Worm (Caenorhabditis elegans) whole organism, L4 larva: ENCODE data around the gene col-14.

Experiments used
- F44E2.7 ChIP-seq: fragments of 200-800 bp; sonication (Bioruptor generic); IDR thresholded peaks from 2 replicates; pipeline ENCODE4 v2.1.2; 2022; ENCODE audit warnings: missing genetic modification characterization, missing compliant biosample characterization
- T26A8.4 ChIP-seq: fragments of 200-800 bp; sonication (Bioruptor generic); IDR thresholded peaks from 2 replicates; pipeline ENCODE4 v1.3.6; 2022; ENCODE audit warnings: missing genetic modification characterization, missing compliant biosample characterization
- Y105C5A.15 ChIP-seq: fragments of 200-800 bp; sonication (Bioruptor generic); IDR thresholded peaks from 2 replicates; pipeline ENCODE4 v1.3.6; 2022; ENCODE audit warnings: missing genetic modification characterization, missing compliant biosample characterization
- Y75B8A.6 ChIP-seq: fragments of 200-800 bp; sonication (Bioruptor generic); IDR thresholded peaks from 2 replicates; pipeline ENCODE4 v1.3.6; 2022; ENCODE audit warnings: missing genetic modification reagents, missing genetic modification characterization, missing compliant biosample characterization
- ZK337.2 ChIP-seq: fragments of 200-800 bp; sonication (Bioruptor generic); IDR thresholded peaks from 2 replicates; pipeline ENCODE4 v1.3.6; 2022; ENCODE audit warnings: missing genetic modification reagents, missing genetic modification characterization, missing compliant biosample characterization
- ZK546.5 ChIP-seq, 2 experiments: sonication (generic microtip); optimal IDR thresholded peaks; 2 replicates each; lab custom pipeline; 2017; ENCODE audit warnings: missing biosample characterization in 2 of 2, missing genetic modification characterization in 2 of 2
- aha-1 ChIP-seq: fragments of 150-350 bp; peaks from one replicate; lab custom pipeline; 2014; ENCODE audit warnings: missing biosample characterization, missing genetic modification characterization
- aly-2 ChIP-seq: sonication (generic microtip); optimal IDR thresholded peaks from 2 replicates; lab custom pipeline; 2018; ENCODE audit warnings: missing biosample characterization, missing genetic modification characterization
- ama-1 ChIP-seq: fragments of 150-350 bp; optimal IDR thresholded peaks from 2 replicates; lab custom pipeline; 2014; ENCODE audit warnings: inconsistent platforms, mixed read lengths
- arid-1 ChIP-seq: fragments of 200-800 bp; sonication (Bioruptor generic); conservative IDR thresholded peaks from 2 replicates; pipeline ENCODE4 v1.3.6; 2022; ENCODE audit warnings: missing genetic modification reagents, missing genetic modification characterization, missing compliant biosample characterization
- attf-4 ChIP-seq: sonication (generic microtip); optimal IDR thresholded peaks from 3 replicates; lab custom pipeline; 2017; ENCODE audit warnings: missing biosample characterization, missing genetic modification characterization
- ceh-20 ChIP-seq: fragments of 200-800 bp; sonication (Bioruptor generic); IDR thresholded peaks from 2 replicates; pipeline ENCODE4 v1.3.6; 2022; ENCODE audit warnings: missing genetic modification reagents, missing genetic modification characterization, missing compliant biosample characterization
- ceh-28 ChIP-seq: fragments of 150-350 bp; optimal IDR thresholded peaks from 2 replicates; lab custom pipeline; 2014; ENCODE audit warnings: missing biosample characterization, missing genetic modification reagents, missing genetic modification characterization
- daf-8 ChIP-seq: fragments of 200-800 bp; sonication (Bioruptor generic); IDR thresholded peaks from 2 replicates; pipeline ENCODE4 v1.3.6; 2022; ENCODE audit warnings: missing genetic modification characterization, missing compliant biosample characterization
- dmd-9 ChIP-seq: fragments of 200-800 bp; sonication (Bioruptor generic); IDR thresholded peaks from 2 replicates; pipeline ENCODE4 v1.3.6; 2022; ENCODE audit warnings: missing genetic modification reagents, missing genetic modification characterization, missing compliant biosample characterization
- dpl-1 ChIP-seq: fragments of 150-350 bp; optimal IDR thresholded peaks from 2 replicates; lab custom pipeline; 2014; ENCODE audit warnings: missing biosample characterization, missing genetic modification reagents, missing genetic modification characterization
- egl-27 ChIP-seq: sonication (generic microtip); optimal IDR thresholded peaks from 3 replicates; lab custom pipeline; 2017; ENCODE audit warnings: missing biosample characterization, missing genetic modification reagents, missing genetic modification characterization
- fkh-10 ChIP-seq: fragments of 150-350 bp; optimal IDR thresholded peaks from 2 replicates; lab custom pipeline; 2014; ENCODE audit warnings: missing biosample characterization, missing genetic modification reagents, missing genetic modification characterization
- fos-1 ChIP-seq: fragments of 150-350 bp; optimal IDR thresholded peaks from 2 replicates; lab custom pipeline; 2014; ENCODE audit warnings: missing biosample characterization, missing genetic modification characterization
- hif-1 ChIP-seq, 2 experiments: sonication (generic microtip); optimal IDR thresholded peaks; 2 replicates each; lab custom pipeline; 2016 to 2017; ENCODE audit warnings: missing compliant biosample characterization in 2 of 2, missing genetic modification characterization in 2 of 2, missing genetic modification reagents in 2 of 2, missing genotype in 2 of 2, mild to moderate bottlenecking in 1 of 2
- hlh-11 ChIP-seq: fragments of 200-800 bp; sonication (Bioruptor generic); optimal IDR thresholded peaks from 2 replicates; lab custom pipeline; 2018; ENCODE audit warnings: mild to moderate bottlenecking, missing genetic modification characterization, missing compliant biosample characterization
- hlh-30 ChIP-seq: sonication (generic microtip); optimal IDR thresholded peaks from 2 replicates; lab custom pipeline; 2017; ENCODE audit warnings: antibody characterized with exemption, mild to moderate bottlenecking, missing genetic modification characterization, missing compliant biosample characterization; ENCODE audit not compliant: insufficient read depth
- hmg-1.1 ChIP-seq: fragments of 200-800 bp; sonication (Bioruptor generic); IDR thresholded peaks from 2 replicates; pipeline ENCODE4 v1.3.6; 2022; ENCODE audit warnings: missing genetic modification reagents, missing genetic modification characterization, missing compliant biosample characterization
- jun-1 ChIP-seq: fragments of 150-350 bp; optimal IDR thresholded peaks from 2 replicates; lab custom pipeline; 2014; ENCODE audit warnings: missing biosample characterization, missing genetic modification reagents, missing genetic modification characterization
- lim-7 ChIP-seq: fragments of 200-800 bp; sonication (Bioruptor generic); IDR thresholded peaks from 2 replicates; pipeline ENCODE4 v1.3.6; 2022; ENCODE audit warnings: missing genetic modification characterization, missing compliant biosample characterization
- lin-13 ChIP-seq: fragments of 150-350 bp; optimal IDR thresholded peaks from 2 replicates; lab custom pipeline; 2014; ENCODE audit warnings: missing biosample characterization, missing genetic modification reagents, missing genetic modification characterization
- lin-29 ChIP-seq: fragments of 200-800 bp; sonication (Bioruptor generic); IDR thresholded peaks from 2 replicates; pipeline ENCODE4 v1.3.6; 2022; ENCODE audit warnings: missing genetic modification reagents, missing genetic modification characterization, missing compliant biosample characterization
- lin-39 ChIP-seq: fragments of 150-350 bp; optimal IDR thresholded peaks from 2 replicates; lab custom pipeline; 2014; ENCODE audit warnings: missing biosample characterization, missing genetic modification reagents, missing genetic modification characterization
- lir-3 ChIP-seq: sonication (generic microtip); optimal IDR thresholded peaks from 2 replicates; lab custom pipeline; 2016; ENCODE audit warnings: mild to moderate bottlenecking, missing genetic modification characterization, missing compliant biosample characterization
- lsy-2 ChIP-seq, 2 experiments: fragments of 150-350 bp in 1 of 2; sonication (generic microtip) in 1 of 2; optimal IDR thresholded peaks; 2 replicates each; lab custom pipeline; 2014 to 2017; ENCODE audit warnings: missing biosample characterization in 2 of 2, missing genetic modification characterization in 2 of 2
- madf-9 ChIP-seq: fragments of 200-800 bp; sonication (Bioruptor generic); conservative IDR thresholded peaks from 2 replicates; pipeline ENCODE4 v1.3.6; 2022; ENCODE audit warnings: missing genetic modification reagents, missing genetic modification characterization, missing compliant biosample characterization
- mdl-1 ChIP-seq, 2 experiments: fragments of 150-350 bp in 1 of 2; sonication (generic microtip) in 1 of 2; optimal IDR thresholded peaks; 2 replicates each; lab custom pipeline; 2014 to 2017; ENCODE audit warnings: missing biosample characterization in 2 of 2, missing genetic modification characterization in 2 of 2
- mxl-3 ChIP-seq: fragments of 200-800 bp; sonication (Bioruptor generic); optimal IDR thresholded peaks from 2 replicates; lab custom pipeline; 2018; ENCODE audit warnings: mild to moderate bottlenecking, missing genetic modification characterization, missing compliant biosample characterization
- nhr-102 ChIP-seq: sonication (generic microtip); optimal IDR thresholded peaks from 2 replicates; lab custom pipeline; 2016; ENCODE audit warnings: mild to moderate bottlenecking, missing genetic modification characterization, moderate library complexity, missing compliant biosample characterization
- nhr-111 ChIP-seq: fragments of 200-800 bp; sonication (Bioruptor generic); optimal IDR thresholded peaks from 2 replicates; lab custom pipeline; 2018; ENCODE audit warnings: mild to moderate bottlenecking, missing genetic modification characterization, missing compliant biosample characterization
- nhr-28 ChIP-seq: fragments of 150-350 bp; optimal IDR thresholded peaks from 2 replicates; lab custom pipeline; 2014; ENCODE audit warnings: missing biosample characterization, missing genetic modification characterization
- nhr-6 ChIP-seq: fragments of 150-350 bp; optimal IDR thresholded peaks from 2 replicates; lab custom pipeline; 2014; ENCODE audit warnings: missing biosample characterization, missing genetic modification characterization
- nhr-76 ChIP-seq: fragments of 150-350 bp; optimal IDR thresholded peaks from 2 replicates; lab custom pipeline; 2014; ENCODE audit warnings: missing biosample characterization, missing genetic modification characterization
- pha-4 ChIP-seq, 2 experiments: fragments of 150-350 bp in 1 of 2; fragments of 200-800 bp in 1 of 2; sonication (Bioruptor generic) in 1 of 2; IDR thresholded peaks in 1 of 2; optimal IDR thresholded peaks in 1 of 2; 2 replicates each; pipeline versions ENCODE4 v1.3.6 to Lab custom; 2014 to 2022; ENCODE audit warnings: missing genetic modification characterization in 2 of 2, missing genetic modification reagents in 2 of 2, missing biosample characterization in 1 of 2, missing compliant biosample characterization in 1 of 2
- php-3 ChIP-seq: fragments of 200-800 bp; sonication (Bioruptor generic); IDR thresholded peaks from 2 replicates; pipeline ENCODE4 v1.3.6; 2022; ENCODE audit warnings: missing genetic modification reagents, missing genetic modification characterization, missing compliant biosample characterization
- pqm-1 ChIP-seq: sonication (generic microtip); optimal IDR thresholded peaks from 2 replicates; lab custom pipeline; 2017; ENCODE audit warnings: missing biosample characterization, missing genetic modification characterization
- rbr-2 ChIP-seq: sonication (generic microtip); optimal IDR thresholded peaks from 2 replicates; lab custom pipeline; 2016; ENCODE audit warnings: missing genotype, missing genetic modification characterization, missing compliant biosample characterization
- set-16 ChIP-seq: fragments of 200-800 bp; sonication (Bioruptor generic); IDR thresholded peaks from 2 replicates; pipeline ENCODE4 v1.3.6; 2022; ENCODE audit warnings: missing genetic modification reagents, missing genetic modification characterization, missing compliant biosample characterization
- snpc-4 ChIP-seq: fragments of 150-350 bp; optimal IDR thresholded peaks from 2 replicates; lab custom pipeline; 2014; ENCODE audit warnings: missing biosample characterization, missing genetic modification characterization
- spr-1 ChIP-seq: sonication (generic microtip); optimal IDR thresholded peaks from 2 replicates; lab custom pipeline; 2016; ENCODE audit warnings: mild to moderate bottlenecking, missing genetic modification characterization, missing compliant biosample characterization
- tra-1 ChIP-seq: fragments of 200-800 bp; sonication (Bioruptor generic); IDR thresholded peaks from 2 replicates; pipeline ENCODE4 v1.3.6; 2022; ENCODE audit warnings: missing genetic modification reagents, missing genetic modification characterization, missing compliant biosample characterization
- unc-39 ChIP-seq: sonication (generic microtip); optimal IDR thresholded peaks from 2 replicates; lab custom pipeline; 2017; ENCODE audit warnings: missing biosample characterization, missing genetic modification characterization
- zfp-2 ChIP-seq: sonication (generic microtip); optimal IDR thresholded peaks from 2 replicates; lab custom pipeline; 2016; ENCODE audit warnings: mild to moderate bottlenecking, missing genetic modification characterization, missing compliant biosample characterization
- zfp-3 ChIP-seq: fragments of 200-800 bp; sonication (Bioruptor generic); conservative IDR thresholded peaks from 2 replicates; pipeline ENCODE4 v1.3.6; 2022; ENCODE audit warnings: missing genetic modification reagents, missing genetic modification characterization, missing compliant biosample characterization
- zip-11 ChIP-seq: fragments of 200-800 bp; sonication (Bioruptor generic); IDR thresholded peaks from 2 replicates; pipeline ENCODE4 v1.3.6; 2022; ENCODE audit warnings: missing genetic modification characterization, missing compliant biosample characterization
- zip-2 ChIP-seq: fragments of 150-350 bp; optimal IDR thresholded peaks from 2 replicates; lab custom pipeline; 2014; ENCODE audit warnings: missing biosample characterization, missing genetic modification characterization
- ztf-11 ChIP-seq: fragments of 150-350 bp; optimal IDR thresholded peaks from 2 replicates; lab custom pipeline; 2014; ENCODE audit warnings: missing biosample characterization, missing genetic modification characterization
- ztf-7 ChIP-seq: fragments of 150-350 bp; optimal IDR thresholded peaks from 2 replicates; lab custom pipeline; 2014; ENCODE audit warnings: missing biosample characterization, missing genetic modification characterization

Gene col-14

ce11 chrIV:7710824-7711223, 42.4 kb upstream of the col-14 start, which contains the start of gene nhr-8 (continued):
- TF ChIP-seq ama-1 (lab: Kevin White, UChicago) (no peak), pqm-1 (peak; percentile 97), F44E2.7 (GFP tag; lab: Robert Waterston, UW) (no peak), Y75B8A.6 (no peak), aha-1 (tag; lab: Kevin White, UChicago) (no peak), zfp-2 (tag; lab: Kevin White, UChicago) (no peak), hlh-30 (tag; lab: Kevin White, UChicago) (peak; percentile 23), jun-1 (no peak), zfp-3 (GFP tag; lab: Robert Waterston, UW) (no peak), hmg-1.1 (no peak), daf-8 (GFP tag; lab: Robert Waterston, UW) (no peak), rbr-2 (tag; lab: Kevin White, UChicago) (no peak), hif-1 (tag; optimal IDR thresholded peaks at IDR 0.05; lab: Kevin White, UChicago) (no peak), ceh-28 (tag; lab: Kevin White, UChicago) (no peak), unc-39 (tag; lab: Kevin White, UChicago) (no peak), Y105C5A.15 (GFP tag; lab: Robert Waterston, UW) (no peak), ZK337.2 (GFP tag; lab: Robert Waterston, UW) (no peak), arid-1 (GFP tag; lab: Robert Waterston, UW) (no peak), T26A8.4 (GFP tag; lab: Robert Waterston, UW) (no peak), egl-27 (no peak), snpc-4 (no peak), ztf-11 (tag; lab: Kevin White, UChicago) (no peak), php-3 (GFP tag; lab: Robert Waterston, UW) (peak; percentile 81), hlh-11 (tag; lab: Kevin White, UChicago) (peak; percentile 87), fkh-10 (no peak), nhr-28 (tag; lab: Kevin White, UChicago) (peak; percentile 93), lin-29 (GFP tag; lab: Robert Waterston, UW) (no peak), ceh-20 (no peak), madf-9 (no peak), spr-1 (tag; lab: Kevin White, UChicago) (no peak), mxl-3 (GFP tag; lab: Kevin White, UChicago) (peak; percentile 26), lir-3 (tag; lab: Kevin White, UChicago) (no peak), zip-2 (no peak), aly-2 (no peak), fos-1 (tag; lab: Kevin White, UChicago) (no peak), mdl-1 (tag; optimal IDR thresholded peaks at IDR 0.05; lab: Kevin White, UChicago) (no peak), attf-4 (no peak), ztf-7 (peak; percentile 2), nhr-6 (tag; lab: Kevin White, UChicago) (peak; percentile 16), dmd-9 (no peak), ZK546.5 (tag; optimal IDR thresholded peaks at IDR 0.05; lab: Kevin White, UChicago) (no peak), nhr-111 (GFP tag; lab: Kevin White, UChicago) (no peak), dpl-1 (no peak), lim-7 (no peak), zip-11 (GFP tag; lab: Robert Waterston, UW) (no peak), nhr-76 (tag; lab: Kevin White, UChicago) (no peak), tra-1 (GFP tag; lab: Robert Waterston, UW) (peak; percentile 58; the same call in 1 of the 2 replicates), nhr-102 (tag; lab: Kevin White, UChicago) (peak; percentile 40), lin-13 (GFP tag; lab: Kevin White, UChicago) (no peak), lsy-2 (tag; optimal IDR thresholded peaks at IDR 0.05; lab: Kevin White, UChicago) (peak in 1 of 2 experiments; percentile 29), pha-4 (GFP tag; IDR thresholded peaks at IDR 0.05; lab: Robert Waterston, UW) (no peak), pha-4 (tag; optimal IDR thresholded peaks at IDR 0.05; lab: Kevin White, UChicago) (no peak), lin-39 (tag; lab: Kevin White, UChicago) (no peak), set-16 (no peak)
